Worm (Caenorhabditis elegans): ENCODE data around the gene ucr-2.3.

DNA sequence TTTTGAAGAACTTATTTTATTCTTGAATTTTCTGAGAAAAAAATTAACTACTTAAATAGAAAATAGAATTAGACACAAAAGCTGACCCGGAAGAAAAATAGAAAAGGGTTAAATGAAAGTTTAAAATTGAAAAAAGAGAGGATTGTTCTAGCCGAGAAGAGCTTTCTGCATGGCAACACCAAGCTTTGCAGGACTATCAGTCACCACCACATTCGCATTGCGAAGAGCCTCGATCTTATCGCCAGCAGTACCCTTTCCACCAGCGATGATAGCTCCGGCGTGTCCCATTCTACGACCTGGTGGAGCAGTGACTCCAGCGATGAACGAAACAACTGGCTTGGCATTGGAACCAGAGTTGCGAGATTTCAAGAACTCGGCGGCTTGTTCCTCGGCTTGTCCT is 20.5 kb downstream of the ucr-2.3 start:
- TF ChIP-seq ama-1 (optimal IDR thresholded peaks at IDR 0.05) (no peak), ama-1 (GFP tag; optimal IDR thresholded peaks at IDR 0.05) (no peak), lin-40 (tag; optimal IDR thresholded peaks at IDR 0.05) (no peak), aptf-2 (GFP tag; conservative IDR thresholded peaks at IDR 0.05) (no peak), dpff-1 (tag; optimal IDR thresholded peaks at IDR 0.05) (no peak), madf-8 (GFP tag; conservative IDR thresholded peaks at IDR 0.05) (no peak), Y53G8AR.9 (GFP tag; conservative IDR thresholded peaks at IDR 0.05) (0 out of 2 replicates have a peak, but pooled peaks have one; percentile 62), lir-1 (GFP tag; conservative IDR thresholded peaks at IDR 0.05) (no peak), akir-1 (GFP tag; optimal IDR thresholded peaks at IDR 0.05) (no peak), F22D6.2 (tag; optimal IDR thresholded peaks at IDR 0.05) (no peak), cebp-1 (GFP tag; IDR thresholded peaks at IDR 0.05) (no peak), cebp-1 (tag; optimal IDR thresholded peaks at IDR 0.05) (no peak)
